Fruit fly (Drosophila melanogaster) whole organism, embryonic: ENCODE data around the gene CG7551.
A peak's percentile ranks its signal among the peaks of the same experiment; 100 is the strongest.

Experiments
- Atf3 ChIP-seq: fragments of 200-800 bp; sonication (Bioruptor generic); optimal IDR thresholded peaks from 3 replicates; lab custom pipeline; 2016; ENCODE audit warnings: missing biosample characterization, missing genetic modification characterization
- B-H1 ChIP-seq: fragments of 200-800 bp; sonication (Bioruptor generic); IDR thresholded peaks from 3 replicates; pipeline ENCODE4 v1.3.6; 2022; ENCODE audit warnings: missing biosample characterization, missing genetic modification characterization
- Bteb2 ChIP-seq: fragments of 200-800 bp; sonication (Bioruptor generic); optimal IDR thresholded peaks from 2 replicates; lab custom pipeline; 2016; ENCODE audit warnings: missing biosample characterization, missing genetic modification characterization
- CG10267 ChIP-seq: fragments of 200-800 bp; sonication (Bioruptor generic); optimal IDR thresholded peaks from 2 replicates; lab custom pipeline; 2018; ENCODE audit warnings: missing biosample characterization, mild to moderate bottlenecking, missing genetic modification characterization, moderate library complexity
- CG10462 ChIP-seq: fragments of 200-800 bp; sonication (Bioruptor generic); optimal IDR thresholded peaks from 2 replicates; lab custom pipeline; 2016; ENCODE audit warnings: missing biosample characterization, missing genetic modification characterization
- CG11504 ChIP-seq: fragments of 200-800 bp; sonication (Bioruptor generic); optimal IDR thresholded peaks from 3 replicates; lab custom pipeline; 2019; ENCODE audit warnings: missing biosample characterization, mild to moderate bottlenecking, missing genetic modification characterization, moderate library complexity
- CG12155 ChIP-seq: fragments of 200-800 bp; sonication (Bioruptor generic); optimal IDR thresholded peaks from 3 replicates; lab custom pipeline; 2016; ENCODE audit warnings: missing biosample characterization, missing genetic modification characterization
- CG15011 ChIP-seq: fragments of 200-800 bp; sonication (Bioruptor generic); optimal IDR thresholded peaks from 3 replicates; lab custom pipeline; 2018; ENCODE audit warnings: missing biosample characterization, mild to moderate bottlenecking, missing genetic modification characterization
- CG15601 ChIP-seq: fragments of 200-800 bp; sonication (Bioruptor generic); optimal IDR thresholded peaks from 3 replicates; lab custom pipeline; 2019; ENCODE audit warnings: missing biosample characterization, mild to moderate bottlenecking, missing genetic modification characterization, moderate library complexity
- CG1792 ChIP-seq: fragments of 200-800 bp; sonication (Bioruptor generic); optimal IDR thresholded peaks from 2 replicates; lab custom pipeline; 2016; ENCODE audit warnings: missing biosample characterization, missing genetic modification characterization
- CG2875 ChIP-seq: fragments of 200-800 bp; sonication (Bioruptor generic); optimal IDR thresholded peaks from 2 replicates; lab custom pipeline; 2017; ENCODE audit warnings: missing biosample characterization, mild to moderate bottlenecking, missing genetic modification characterization, missing genetic modification reagents
- CG31441 ChIP-seq: fragments of 200-800 bp; sonication (Bioruptor generic); IDR thresholded peaks from 2 replicates; pipeline ENCODE4 v1.3.6; 2022; ENCODE audit warnings: missing biosample characterization, missing genetic modification characterization
- CG33213 ChIP-seq: fragments of 200-800 bp; sonication (Bioruptor generic); optimal IDR thresholded peaks from 3 replicates; lab custom pipeline; 2016; ENCODE audit warnings: missing biosample characterization, missing genetic modification characterization
- CG4424 ChIP-seq: fragments of 200-800 bp; sonication (Bioruptor generic); optimal IDR thresholded peaks from 3 replicates; lab custom pipeline; 2016; ENCODE audit warnings: missing biosample characterization, missing genetic modification characterization
- CG6689 ChIP-seq: fragments of 200-800 bp; sonication (Bioruptor generic); IDR thresholded peaks from 2 replicates; pipeline ENCODE4 v1.3.6; 2022; ENCODE audit warnings: missing biosample characterization, missing genetic modification characterization
- CG6854 ChIP-seq: fragments of 200-800 bp; sonication (Bioruptor generic); optimal IDR thresholded peaks from 3 replicates; lab custom pipeline; 2017; ENCODE audit warnings: missing biosample characterization, mild to moderate bottlenecking, missing genetic modification characterization
- CG7357 ChIP-seq: fragments of 200-800 bp; sonication (Bioruptor generic); IDR thresholded peaks from 3 replicates; pipeline ENCODE4 v1.3.6; 2022; ENCODE audit warnings: missing biosample characterization, missing genetic modification characterization
- CG7556 ChIP-seq: fragments of 200-800 bp; sonication (Bioruptor generic); optimal IDR thresholded peaks from 2 replicates; lab custom pipeline; 2017; ENCODE audit warnings: missing biosample characterization, mild to moderate bottlenecking, missing genetic modification characterization
- CG8089 ChIP-seq: fragments of 200-800 bp; sonication (Bioruptor generic); optimal IDR thresholded peaks from 3 replicates; lab custom pipeline; 2016; ENCODE audit warnings: missing biosample characterization, missing genetic modification characterization
- CG9727 ChIP-seq: fragments of 200-800 bp; sonication (Bioruptor generic); optimal IDR thresholded peaks from 3 replicates; lab custom pipeline; 2017; ENCODE audit warnings: missing biosample characterization, mild to moderate bottlenecking, missing genetic modification characterization
- CHES-1-like ChIP-seq: fragments of 200-800 bp; sonication (Bioruptor generic); optimal IDR thresholded peaks from 2 replicates; lab custom pipeline; 2016; ENCODE audit warnings: missing biosample characterization, missing genetic modification characterization
- Doc3 ChIP-seq: fragments of 200-800 bp; sonication (Bioruptor generic); IDR thresholded peaks from 3 replicates; pipeline ENCODE4 v1.3.6; 2022; ENCODE audit warnings: missing biosample characterization, missing genetic modification characterization; ENCODE audit not compliant: partially characterized antibody
- Ets65A ChIP-seq: fragments of 200-800 bp; sonication (Bioruptor generic); peaks from one replicate; lab custom pipeline; 2016; ENCODE audit warnings: missing biosample characterization, missing genetic modification characterization
- Gsc ChIP-seq: fragments of 200-800 bp; sonication (Bioruptor generic); IDR thresholded peaks from 2 replicates; pipeline ENCODE4 v1.3.6; 2022; ENCODE audit warnings: missing biosample characterization, missing genetic modification characterization
- Hey ChIP-seq: fragments of 200-800 bp; sonication (Bioruptor generic); optimal IDR thresholded peaks from 3 replicates; lab custom pipeline; 2018; ENCODE audit warnings: missing biosample characterization, mild to moderate bottlenecking, missing genetic modification characterization
- Hmx ChIP-seq: fragments of 200-800 bp; sonication (Bioruptor generic); optimal IDR thresholded peaks from 2 replicates; lab custom pipeline; 2016; ENCODE audit warnings: missing biosample characterization, missing genetic modification characterization
- Hr3 ChIP-seq: fragments of 200-800 bp; sonication (Bioruptor generic); optimal IDR thresholded peaks from 3 replicates; lab custom pipeline; 2016; ENCODE audit warnings: missing biosample characterization, missing genetic modification characterization
- Hr51 ChIP-seq, 2 experiments: fragments of 200-800 bp; sonication (Bioruptor generic); optimal IDR thresholded peaks; 2 replicates in 1 of 2; 3 replicates in 1 of 2; lab custom pipeline; 2016 to 2018; ENCODE audit warnings: missing biosample characterization in 2 of 2, missing genetic modification characterization in 2 of 2, mild to moderate bottlenecking in 1 of 2, moderate library complexity in 1 of 2
- Med ChIP-seq: fragments of 200-800 bp; sonication (Bioruptor generic); peaks from one replicate; lab custom pipeline; 2016; ENCODE audit warnings: missing biosample characterization, missing genetic modification characterization, mild to moderate bottlenecking, inconsistent platforms, moderate library complexity
- Scr ChIP-seq: fragments of 200-800 bp; sonication (Bioruptor generic); IDR thresholded peaks from 2 replicates; pipeline ENCODE4 v1.3.6; 2022; ENCODE audit warnings: missing biosample characterization, missing genetic modification characterization; ENCODE audit not compliant: partially characterized antibody
- YL-1 ChIP-seq: fragments of 200-800 bp; sonication (Bioruptor generic); optimal IDR thresholded peaks from 3 replicates; lab custom pipeline; 2017; ENCODE audit warnings: missing biosample characterization, mild to moderate bottlenecking, missing genetic modification characterization
- ab ChIP-seq: fragments of 200-800 bp; sonication (Bioruptor generic); optimal IDR thresholded peaks from 2 replicates; lab custom pipeline; 2016; ENCODE audit warnings: missing biosample characterization, missing genetic modification characterization
- abd-A ChIP-seq: fragments of 200-800 bp; sonication (Bioruptor generic); optimal IDR thresholded peaks from 3 replicates; lab custom pipeline; 2019; ENCODE audit warnings: missing biosample characterization, mild to moderate bottlenecking, missing genetic modification characterization, moderate library complexity
- cad ChIP-seq: fragments of >200 bp; optimal IDR thresholded peaks from 2 replicates; lab custom pipeline; 2017; ENCODE audit warnings: missing biosample characterization, missing genetic modification characterization
- cato ChIP-seq: fragments of 200-800 bp; sonication (Bioruptor generic); optimal IDR thresholded peaks from 2 replicates; lab custom pipeline; 2016; ENCODE audit warnings: missing biosample characterization, missing genetic modification characterization, borderline replicate concordance
- cg ChIP-seq: fragments of 200-800 bp; sonication (Bioruptor generic); optimal IDR thresholded peaks from 3 replicates; lab custom pipeline; 2019; ENCODE audit warnings: missing biosample characterization, mild to moderate bottlenecking, missing genetic modification characterization, moderate library complexity
- emc ChIP-seq: fragments of 200-800 bp; sonication (Bioruptor generic); optimal IDR thresholded peaks from 2 replicates; lab custom pipeline; 2016; ENCODE audit warnings: missing biosample characterization, missing genetic modification characterization
- fd96Cb ChIP-seq: fragments of 200-800 bp; sonication (Bioruptor generic); optimal IDR thresholded peaks from 2 replicates; lab custom pipeline; 2018; ENCODE audit warnings: missing biosample characterization, mild to moderate bottlenecking, missing genetic modification characterization, moderate library complexity
- hbn ChIP-seq: fragments of 200-800 bp; sonication (Bioruptor generic); IDR thresholded peaks from 2 replicates; pipeline ENCODE4 v1.3.6; 2022; ENCODE audit warnings: missing biosample characterization, missing genetic modification characterization; ENCODE audit not compliant: partially characterized antibody
- kni ChIP-seq: fragments of 200-800 bp; sonication (Bioruptor generic); optimal IDR thresholded peaks from 3 replicates; lab custom pipeline; 2017; ENCODE audit warnings: mild to moderate bottlenecking, missing biosample characterization, missing genetic modification reagents, missing genetic modification characterization
- knrl ChIP-seq: fragments of 200-800 bp; sonication (Bioruptor generic); IDR thresholded peaks from 3 replicates; pipeline ENCODE4 v1.3.6; 2022; ENCODE audit warnings: missing biosample characterization, missing genetic modification characterization; ENCODE audit not compliant: partially characterized antibody
- oc ChIP-seq: fragments of 200-800 bp; sonication (Bioruptor generic); optimal IDR thresholded peaks from 2 replicates; lab custom pipeline; 2018; ENCODE audit warnings: missing biosample characterization, mild to moderate bottlenecking, missing genetic modification characterization, moderate library complexity
- onecut ChIP-seq: fragments of 200-800 bp; sonication (Bioruptor generic); IDR thresholded peaks from 2 replicates; pipeline ENCODE4 v1.3.6; 2022; ENCODE audit warnings: missing biosample characterization, missing genetic modification characterization
- pb ChIP-seq: fragments of 200-800 bp; sonication (Bioruptor generic); optimal IDR thresholded peaks from 3 replicates; lab custom pipeline; 2016; ENCODE audit warnings: missing biosample characterization, missing genetic modification characterization
- ranshi ChIP-seq: fragments of 200-800 bp; sonication (Bioruptor generic); IDR thresholded peaks from 2 replicates; pipeline ENCODE4 v1.3.6; 2022; ENCODE audit warnings: missing biosample characterization, missing genetic modification characterization
- sens-2 ChIP-seq: fragments of 200-800 bp; sonication (Bioruptor generic); IDR thresholded peaks from 2 replicates; pipeline ENCODE4 v1.3.6; 2022; ENCODE audit warnings: missing biosample characterization, missing genetic modification characterization
- sisA ChIP-seq: fragments of 200-800 bp; sonication (Bioruptor generic); IDR thresholded peaks from 2 replicates; pipeline ENCODE4 v1.3.6; 2022; ENCODE audit warnings: missing biosample characterization, missing genetic modification characterization
- tap ChIP-seq: fragments of 200-800 bp; optimal IDR thresholded peaks from 3 replicates; lab custom pipeline; 2019; ENCODE audit warnings: missing biosample characterization, mild to moderate bottlenecking, missing genetic modification characterization, moderate library complexity
- toy ChIP-seq: fragments of 200-800 bp; sonication (Bioruptor generic); IDR thresholded peaks from 2 replicates; pipeline ENCODE4 v1.3.6; 2022; ENCODE audit warnings: missing biosample characterization, missing genetic modification characterization
- trh ChIP-seq: fragments of 200-800 bp; sonication (Bioruptor generic); optimal IDR thresholded peaks from 2 replicates; lab custom pipeline; 2016; ENCODE audit warnings: missing biosample characterization, missing genetic modification characterization
- zfh1 ChIP-seq: fragments of 200-800 bp; sonication (Bioruptor generic); IDR thresholded peaks from 3 replicates; pipeline ENCODE4 v1.3.6; 2022; ENCODE audit warnings: missing biosample characterization, missing genetic modification characterization

The CG7551 gene

dm6 chr3L:11419344-11419743 is 38.9 kb upstream of the CG7551 start (continued):
- TF ChIP-seq knrl (no peak), sens-2 (GFP tag; lab: Robert Waterston, UW) (no peak), CG1792 (no peak), fd96Cb (no peak), CG15601 (tag; lab: Kevin White, UChicago) (peak; percentile 27), sisA (GFP tag; lab: Robert Waterston, UW) (no peak), CG31441 (peak; percentile 30; the same call in 1 of the 2 replicates), cato (GFP tag; lab: Kevin White, UChicago) (no peak), onecut (GFP tag; lab: Robert Waterston, UW) (0 out of 2 replicates have a peak, but pooled peaks have one; percentile 5), Atf3 (GFP tag; lab: Kevin White, UChicago) (no peak), CG7357 (GFP tag; lab: Robert Waterston, UW) (no peak), zfh1 (GFP tag; lab: Robert Waterston, UW) (peak; percentile 15; the same call in 2 of the 3 replicates), ranshi (peak; percentile 9; the same call in 1 of the 2 replicates), CG15011 (GFP tag; lab: Kevin White, UChicago) (peak; percentile 2), Hey (tag; lab: Kevin White, UChicago) (peak; percentile 16), CG2875 (GFP tag; lab: Kevin White, UChicago) (peak; percentile 2), Hr51 (GFP tag; optimal IDR thresholded peaks at IDR 0.05; lab: Kevin White, UChicago) (no peak), CG10267 (tag; lab: Kevin White, UChicago) (no peak), Hmx (no peak), CG6689 (peak; percentile 51; the same call in 1 of the 2 replicates), Ets65A (peak; percentile 67), CHES-1-like (GFP tag; lab: Kevin White, UChicago) (no peak), CG33213 (GFP tag; lab: Kevin White, UChicago) (no peak), CG12155 (GFP tag; lab: Kevin White, UChicago) (no peak), cad (GFP tag; lab: Kevin White, UChicago) (peak; percentile 41), Doc3 (GFP tag; lab: Robert Waterston, UW) (no peak), Hr3 (GFP tag; lab: Kevin White, UChicago) (no peak), pb (GFP tag; lab: Kevin White, UChicago) (peak; percentile 8), cg (peak; percentile 18), tap (no peak), abd-A (peak; percentile 97), oc (tag; lab: Kevin White, UChicago) (peak; percentile 91), Bteb2 (GFP tag; lab: Kevin White, UChicago) (no peak), Gsc (GFP tag; lab: Robert Waterston, UW) (no peak), toy (GFP tag; lab: Robert Waterston, UW) (no peak), ab (GFP tag; lab: Kevin White, UChicago) (no peak), kni (peak; percentile 93), CG8089 (GFP tag; lab: Kevin White, UChicago) (no peak), Med (peak; percentile 73), CG6854 (GFP tag; lab: Kevin White, UChicago) (no peak), trh (GFP tag; lab: Kevin White, UChicago) (no peak), CG10462 (GFP tag; lab: Kevin White, UChicago) (no peak), Scr (no peak), B-H1 (GFP tag; lab: Robert Waterston, UW) (no peak), CG4424 (GFP tag; lab: Kevin White, UChicago) (no peak), YL-1 (GFP tag; lab: Kevin White, UChicago) (no peak), CG11504 (tag; lab: Kevin White, UChicago) (peak; percentile 8), CG9727 (no peak), CG7556 (GFP tag; lab: Kevin White, UChicago) (no peak), emc (no peak), hbn (GFP tag; lab: Robert Waterston, UW) (no peak)
